Worm (Caenorhabditis elegans) whole organism, late embryonic: ENCODE data around the gene sdpn-1.

Source experiments
- T23F11.4 ChIP-seq: fragments of 200-800 bp; sonication (Bioruptor generic); optimal IDR thresholded peaks from 2 replicates; lab custom pipeline; 2018; ENCODE audit warnings: mild to moderate bottlenecking, missing genetic modification characterization, missing compliant biosample characterization
- Y22D7AL.16 ChIP-seq: sonication (generic microtip); optimal IDR thresholded peaks from 2 replicates; lab custom pipeline; 2016; ENCODE audit warnings: missing genetic modification characterization, missing compliant biosample characterization
- ahr-1 ChIP-seq: sonication (generic microtip); optimal IDR thresholded peaks from 2 replicates; lab custom pipeline; 2016; ENCODE audit warnings: missing genetic modification characterization, missing compliant biosample characterization
- che-1 ChIP-seq: sonication (generic microtip); optimal IDR thresholded peaks from 2 replicates; lab custom pipeline; 2016; ENCODE audit warnings: mild to moderate bottlenecking, missing genetic modification characterization, missing compliant biosample characterization
- eyg-1 ChIP-seq: sonication (generic microtip); optimal IDR thresholded peaks from 2 replicates; lab custom pipeline; 2016; ENCODE audit warnings: missing genotype, missing genetic modification characterization, missing compliant biosample characterization
- lim-6 ChIP-seq: sonication (generic microtip); optimal IDR thresholded peaks from 2 replicates; lab custom pipeline; 2016; ENCODE audit warnings: missing genetic modification characterization, missing compliant biosample characterization
- pha-4 ChIP-seq: fragments of 150-350 bp; optimal IDR thresholded peaks from 2 replicates; lab custom pipeline; 2018; ENCODE audit warnings: missing biosample characterization, missing genetic modification reagents, missing genetic modification characterization

- TF ChIP-seq T23F11.4 (GFP tag; lab: Kevin White, UChicago) (no peak), che-1 (tag; lab: Kevin White, UChicago) (no peak), eyg-1 (tag; lab: Kevin White, UChicago) (no peak), Y22D7AL.16 (tag; lab: Kevin White, UChicago) (no peak), pha-4 (tag; lab: Kevin White, UChicago) (no peak), lim-6 (tag; lab: Kevin White, UChicago) (no peak), ahr-1 (tag; lab: Kevin White, UChicago) (no peak)
These were observed 29.5 kb upstream of the sdpn-1 start for ce11 chrX:8027509-8027908.
